Worm (Caenorhabditis elegans): ENCODE measurements around the gene W03F9.4.

DNA sequence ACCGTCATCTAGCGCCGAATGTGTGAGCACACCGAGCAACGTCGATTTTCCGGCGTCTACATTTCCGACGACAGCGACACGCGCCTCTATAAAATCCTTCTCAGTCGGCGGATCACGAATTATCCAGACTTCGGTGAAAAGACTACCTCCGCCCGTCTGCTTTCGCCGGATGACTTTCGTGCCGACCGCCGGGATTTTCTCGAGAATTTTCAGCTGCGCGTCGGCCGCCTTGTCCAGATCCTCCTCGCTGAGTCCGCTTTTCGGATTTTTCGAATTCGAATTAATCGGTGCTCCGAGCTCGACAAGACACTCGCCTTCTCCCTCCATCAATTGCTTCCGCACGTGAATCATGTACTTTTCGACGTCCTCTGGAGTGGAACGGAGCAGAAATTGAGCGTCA is 28.9 kb downstream of the W03F9.4 start:
- TF ChIP-seq W03F9.2 (tag; optimal IDR thresholded peaks at IDR 0.05) (no peak), him-1 (tag; optimal IDR thresholded peaks at IDR 0.05) (no peak), dao-5 (tag; optimal IDR thresholded peaks at IDR 0.05) (no peak)
